Fruit fly (Drosophila melanogaster) Kc167 (cell line): Measurements from ENCODE around the gene mmd.

Source experiments
- Myc ChIP-seq: fragments of >200 bp; optimal IDR thresholded peaks from 2 replicates; lab custom pipeline; 2017; ENCODE audit warnings: missing external identifiers
- Sin3A ChIP-seq: fragments of >200 bp; optimal IDR thresholded peaks from 2 replicates; lab custom pipeline; 2018; ENCODE audit warnings: missing external identifiers
- h ChIP-seq: fragments of >200 bp; optimal IDR thresholded peaks from 3 replicates; lab custom pipeline; 2018; ENCODE audit warnings: missing external identifiers
- insv ChIP-seq: fragments of >200 bp; optimal IDR thresholded peaks from 3 replicates; lab custom pipeline; 2018; ENCODE audit warnings: missing external identifiers
- psq ChIP-seq: fragments of >200 bp; optimal IDR thresholded peaks from 2 replicates; lab custom pipeline; 2017; ENCODE audit warnings: missing external identifiers
- ttk ChIP-seq: sonication (Bioruptor generic); optimal IDR thresholded peaks from 2 replicates; lab custom pipeline; 2017; ENCODE audit warnings: missing external identifiers

DNA sequence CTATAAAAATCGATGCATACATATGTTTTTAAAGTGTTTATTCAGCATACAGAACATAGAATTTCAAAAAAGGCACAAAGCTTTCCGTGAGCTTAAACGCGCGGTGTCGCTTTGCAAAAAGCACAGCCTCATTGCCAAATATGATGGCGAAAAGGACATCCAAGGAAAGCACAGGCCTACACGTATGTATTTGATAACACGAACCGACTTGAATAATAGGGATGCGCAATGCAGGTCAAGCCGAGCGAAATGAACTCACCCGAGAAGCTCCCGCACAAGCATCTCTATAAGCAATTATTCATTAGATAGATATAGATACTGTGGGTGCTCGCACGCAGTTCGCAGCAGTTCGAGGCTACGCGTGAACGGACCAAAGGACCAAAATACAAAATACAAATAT is 48.2 kb downstream of the mmd start, which contains the start of gene Lcch3:
- no peak for TF ChIP-seq psq (lab: Kevin White, UChicago)
- no peak for TF ChIP-seq Myc (lab: Kevin White, UChicago)
- no peak for TF ChIP-seq ttk
- no peak for TF ChIP-seq Sin3A (lab: Kevin White, UChicago)
- no peak for TF ChIP-seq insv (lab: Kevin White, UChicago)
- no peak for TF ChIP-seq h (lab: Kevin White, UChicago)
